Worm (Caenorhabditis elegans): ENCODE results near the gene dnj-20.

The dnj-20 gene

DNA sequence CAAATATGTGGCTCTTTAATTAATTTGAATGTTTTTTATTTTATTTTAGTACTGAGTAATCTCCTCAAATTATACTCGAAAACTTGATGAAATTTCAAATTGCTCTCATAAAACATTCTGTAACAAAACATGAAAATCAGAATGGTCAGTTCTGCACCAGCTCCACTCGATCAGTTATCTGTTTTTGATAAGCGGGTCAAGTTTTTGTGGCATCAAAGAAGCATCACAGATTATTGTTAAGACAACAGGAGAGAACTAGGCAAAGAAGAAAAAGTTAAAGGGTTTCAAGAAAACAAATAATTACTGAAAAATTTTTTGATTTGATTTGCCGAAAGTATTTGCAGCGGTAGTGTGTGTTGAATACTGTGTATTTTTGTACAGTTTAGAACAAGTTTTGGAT is 16.8 kb downstream of the dnj-20 start:
- TF ChIP-seq hlh-1 (tag; optimal IDR thresholded peaks at IDR 0.05) = no peak

DNA sequence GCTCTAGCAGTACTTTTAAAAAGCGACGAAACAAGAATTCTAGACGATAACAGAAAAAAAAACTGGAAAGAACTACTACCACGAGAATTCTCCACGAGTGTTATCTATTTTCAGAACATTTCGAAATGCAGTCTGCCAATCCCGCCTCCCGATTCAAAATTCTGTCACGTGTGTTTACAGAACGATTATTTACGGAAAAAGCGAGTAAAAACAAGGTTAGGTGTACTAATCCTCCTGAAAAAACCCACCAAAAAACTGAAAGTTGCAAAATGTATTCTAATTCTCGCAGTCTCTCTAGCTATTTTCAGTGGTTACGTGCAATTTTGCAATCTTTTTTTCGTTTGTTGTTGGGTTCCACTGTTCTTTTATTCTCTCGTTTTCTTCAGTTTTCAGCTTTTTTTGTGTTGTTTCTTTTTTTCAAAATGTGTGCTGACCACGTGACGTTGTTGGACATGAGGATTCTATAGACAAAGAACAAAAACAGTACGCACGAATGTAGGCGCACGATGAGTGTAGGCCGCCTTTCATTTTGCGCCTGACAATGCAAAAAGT is 17.4 kb downstream of the dnj-20 start:
- TF ChIP-seq cnd-1 (tag; optimal IDR thresholded peaks at IDR 0.05) = no peak
- no peak for TF ChIP-seq elt-1 (tag; optimal IDR thresholded peaks at IDR 0.05; ENCODE audit: borderline replicate concordance, insufficient read depth)
- no peak for TF ChIP-seq sptf-1 (tag; optimal IDR thresholded peaks at IDR 0.05)
- no peak for TF ChIP-seq ham-2 (GFP tag; optimal IDR thresholded peaks at IDR 0.05)
- TF ChIP-seq nhr-237 (tag; optimal IDR thresholded peaks at IDR 0.05) = no peak
- no peak for TF ChIP-seq lsy-2 (tag; optimal IDR thresholded peaks at IDR 0.05)
- TF ChIP-seq nhr-2 (tag; optimal IDR thresholded peaks at IDR 0.05) = no peak
- TF ChIP-seq nhr-12 (tag; optimal IDR thresholded peaks at IDR 0.05) = no peak
- no peak for TF ChIP-seq mab-5 (tag; optimal IDR thresholded peaks at IDR 0.05)
- TF ChIP-seq ztf-11 (tag; optimal IDR thresholded peaks at IDR 0.05) = no peak
- no peak for TF ChIP-seq lin-13 (tag; optimal IDR thresholded peaks at IDR 0.05)
- no peak for TF ChIP-seq elt-3 (tag; optimal IDR thresholded peaks at IDR 0.05)
- no peak for TF ChIP-seq tbx-8 (GFP tag; optimal IDR thresholded peaks at IDR 0.05)
- TF ChIP-seq zip-8 (tag; optimal IDR thresholded peaks at IDR 0.05) = no peak
- no peak for TF ChIP-seq snpc-4 (tag; optimal IDR thresholded peaks at IDR 0.05)

DNA sequence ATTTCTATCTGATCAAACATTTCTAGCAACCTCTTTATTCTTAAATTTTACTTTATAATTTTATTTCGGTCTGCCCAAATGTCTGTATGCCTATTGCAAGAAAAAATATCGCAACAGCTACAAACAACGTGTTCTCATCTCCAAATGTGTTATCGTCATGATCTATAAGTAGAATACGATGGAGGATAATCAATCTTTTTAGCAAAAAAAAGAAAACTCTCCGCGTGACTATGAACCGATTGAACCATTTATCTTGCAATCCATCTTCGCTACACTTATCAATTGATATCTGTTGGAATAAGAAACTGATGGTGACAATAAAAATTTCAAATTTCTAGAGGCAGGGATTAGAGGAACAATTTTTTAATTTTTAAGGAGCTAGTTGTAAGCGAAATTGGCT is 18.0 kb downstream of the dnj-20 start:
- TF ChIP-seq elt-1 (tag; optimal IDR thresholded peaks at IDR 0.05; ENCODE audit: borderline replicate concordance, insufficient read depth) (peak; percentile 37), bed-3 (GFP tag; optimal IDR thresholded peaks at IDR 0.05) (no peak)

DNA sequence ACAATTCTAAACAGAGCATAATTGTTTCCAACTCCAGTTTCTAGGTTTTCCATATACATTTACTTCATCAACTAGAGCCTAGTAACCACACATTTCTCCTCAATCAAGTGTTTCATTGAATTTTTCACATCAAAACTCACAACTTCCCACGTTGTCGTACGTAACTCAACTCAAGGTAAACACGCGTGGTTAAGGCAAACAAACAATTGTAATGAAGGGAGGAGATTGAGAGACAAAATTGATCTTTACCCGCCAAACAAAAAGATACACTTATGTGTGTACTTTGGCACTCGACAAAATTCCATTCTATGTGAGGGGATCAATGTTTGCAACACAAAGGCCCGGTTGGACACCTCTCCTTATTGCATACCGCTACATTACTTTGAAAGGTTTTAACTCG is 18.6 kb downstream of the dnj-20 start, which contains the start of gene nhr-19:
TSS of gene nhr-19 (minus strand) at position 191 of the 400 bp plus-strand sequence.
- no peak for TF ChIP-seq nhr-237 (tag; optimal IDR thresholded peaks at IDR 0.05)
- TF ChIP-seq pha-4 (tag; optimal IDR thresholded peaks at IDR 0.05) = peak; percentile 10

DNA sequence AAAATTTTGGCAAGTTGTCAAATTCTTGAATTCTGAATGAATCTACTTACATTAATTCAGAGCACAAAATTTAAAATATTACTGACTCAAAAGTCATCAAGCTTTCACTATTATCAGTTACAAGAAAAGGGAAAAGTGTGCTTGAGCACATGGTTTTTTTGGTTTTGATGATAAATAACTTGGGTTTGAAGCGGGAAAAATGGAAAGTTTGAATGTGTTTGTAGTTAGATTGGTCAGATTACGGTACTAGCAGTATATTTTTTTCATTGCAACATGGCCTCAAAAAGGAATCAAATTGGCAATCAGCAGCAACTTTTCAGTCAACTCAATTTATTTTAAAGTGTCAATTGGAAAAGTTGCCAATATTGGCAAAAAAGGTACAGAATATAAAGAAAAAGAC is 19.3 kb downstream of the dnj-20 start:
- TF ChIP-seq sptf-1 (tag; optimal IDR thresholded peaks at IDR 0.05) (no peak), nhr-237 (tag; optimal IDR thresholded peaks at IDR 0.05) (no peak), unc-39 (tag; optimal IDR thresholded peaks at IDR 0.05) (no peak), ceh-39 (tag; optimal IDR thresholded peaks at IDR 0.05) (no peak), snpc-4 (tag; optimal IDR thresholded peaks at IDR 0.05) (no peak), elt-3 (tag; optimal IDR thresholded peaks at IDR 0.05) (no peak), ham-2 (GFP tag; optimal IDR thresholded peaks at IDR 0.05) (no peak), drap-1 (GFP tag; optimal IDR thresholded peaks at IDR 0.05) (no peak), ces-1 (GFP tag; optimal IDR thresholded peaks at IDR 0.05) (no peak), cnd-1 (tag; optimal IDR thresholded peaks at IDR 0.05) (no peak)

DNA sequence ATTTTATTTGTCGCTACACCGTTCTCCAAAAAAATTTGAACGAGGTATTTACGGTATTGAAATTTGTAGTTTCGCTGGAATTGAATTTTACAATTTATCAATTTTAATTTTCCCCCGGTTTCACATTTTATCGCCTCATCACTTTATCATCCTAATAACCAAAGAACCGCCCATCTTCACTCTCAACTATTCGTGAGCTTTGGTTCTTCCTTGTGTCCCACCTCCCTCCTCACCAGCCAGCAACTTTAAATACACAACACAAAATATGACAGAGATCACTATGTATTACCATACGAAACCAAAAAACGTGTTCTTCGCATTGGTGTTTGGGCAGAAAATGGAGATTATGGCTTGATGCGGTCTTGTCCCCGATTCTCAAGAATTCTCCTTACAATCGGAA is 19.9 kb downstream of the dnj-20 start:
- TF ChIP-seq nhr-12 (tag; optimal IDR thresholded peaks at IDR 0.05) (no peak), ces-1 (GFP tag; optimal IDR thresholded peaks at IDR 0.05) (no peak), zip-8 (tag; optimal IDR thresholded peaks at IDR 0.05) (no peak), snpc-4 (tag; optimal IDR thresholded peaks at IDR 0.05) (no peak), elt-1 (tag; optimal IDR thresholded peaks at IDR 0.05; ENCODE audit: borderline replicate concordance, insufficient read depth) (no peak), sptf-1 (tag; optimal IDR thresholded peaks at IDR 0.05) (no peak), lin-13 (tag; optimal IDR thresholded peaks at IDR 0.05) (no peak), ztf-11 (tag; optimal IDR thresholded peaks at IDR 0.05) (no peak), lsy-2 (tag; optimal IDR thresholded peaks at IDR 0.05) (no peak)

DNA sequence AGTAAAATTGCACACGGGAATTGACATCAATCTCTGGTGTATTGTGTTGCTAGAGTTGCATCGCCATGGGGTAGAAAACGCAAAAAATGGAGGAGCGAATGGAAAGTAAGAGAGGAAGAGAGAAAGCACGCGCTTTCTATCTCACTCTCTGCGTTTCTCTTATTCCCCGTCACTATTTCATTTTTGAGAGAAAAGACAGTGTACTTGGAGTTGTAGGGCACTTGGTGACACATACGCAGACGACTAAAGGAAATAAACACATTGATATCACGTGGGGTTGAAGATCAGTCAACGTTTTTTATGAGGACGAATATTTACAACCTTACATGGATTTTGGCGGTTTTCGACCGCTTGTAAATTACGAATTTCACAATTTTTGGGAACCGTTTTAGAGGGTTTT is 20.6 kb downstream of the dnj-20 start:
- TF ChIP-seq ceh-39 (tag; optimal IDR thresholded peaks at IDR 0.05) (no peak), unc-39 (tag; optimal IDR thresholded peaks at IDR 0.05) (no peak), unc-62 (GFP tag; optimal IDR thresholded peaks at IDR 0.05) (peak; percentile 80), nhr-28 (tag; optimal IDR thresholded peaks at IDR 0.05) (peak; percentile 28), unc-120 (tag; optimal IDR thresholded peaks at IDR 0.05; ENCODE audit: poor library complexity, severe bottlenecking) (peak; percentile 75), mab-5 (tag; optimal IDR thresholded peaks at IDR 0.05) (peak; percentile 3), ham-2 (GFP tag; optimal IDR thresholded peaks at IDR 0.05) (no peak), lin-13 (tag; optimal IDR thresholded peaks at IDR 0.05) (no peak), nhr-76 (tag; optimal IDR thresholded peaks at IDR 0.05) (no peak), sem-2 (GFP tag; optimal IDR thresholded peaks at IDR 0.05) (no peak), ztf-11 (tag; optimal IDR thresholded peaks at IDR 0.05) (no peak), tbx-8 (GFP tag; optimal IDR thresholded peaks at IDR 0.05) (no peak), nhr-237 (tag; optimal IDR thresholded peaks at IDR 0.05) (peak; percentile 80), pha-4 (tag; optimal IDR thresholded peaks at IDR 0.05) (peak; percentile 68), hlh-1 (tag; optimal IDR thresholded peaks at IDR 0.05) (peak; percentile 65), lsy-2 (tag; optimal IDR thresholded peaks at IDR 0.05) (peak; percentile 34), flh-1 (GFP tag; optimal IDR thresholded peaks at IDR 0.05) (no peak), mep-1 (tag; optimal IDR thresholded peaks at IDR 0.05) (peak; percentile 32)
